Fruit fly (Drosophila melanogaster): ENCODE measurements around the gene Akap200.

Akap200 gene

dm6 chr2L:8399863-8400598 lies 15.5 kb upstream of the Akap200 start, which contains the start of gene CG31898:
CG31898 (plus strand) TSS chr2L:8400421.
- no peak for TF ChIP-seq salm (tag; optimal IDR thresholded peaks at IDR 0.05)
- peak; percentile 9; the same call in 1 of the 2 replicates for TF ChIP-seq bbx (GFP tag; IDR thresholded peaks at IDR 0.05; ENCODE audit: partially characterized antibody)
- peak; percentile 99 for TF ChIP-seq CG14710 (tag; optimal IDR thresholded peaks at IDR 0.05)
- TF ChIP-seq CG14860 (GFP tag; IDR thresholded peaks at IDR 0.05; ENCODE audit: partially characterized antibody) = no peak
- TF ChIP-seq Dref (GFP tag; IDR thresholded peaks at IDR 0.05) = peak; percentile 78
- TF ChIP-seq CHES-1-like (GFP tag; optimal IDR thresholded peaks at IDR 0.05) = no peak
- no peak for TF ChIP-seq jigr1 (GFP tag; IDR thresholded peaks at IDR 0.05)
- TF ChIP-seq HLHmδ (GFP tag; optimal IDR thresholded peaks at IDR 0.05) = no peak
- TF ChIP-seq klu (GFP tag; IDR thresholded peaks at IDR 0.05) = no peak
- no peak for TF ChIP-seq CG31388 (GFP tag; optimal IDR thresholded peaks at IDR 0.05)
- no peak for TF ChIP-seq CG31224 (GFP tag; IDR thresholded peaks at IDR 0.05)
- no peak for TF ChIP-seq toy (GFP tag; IDR thresholded peaks at IDR 0.05)
- TF ChIP-seq repo (GFP tag; optimal IDR thresholded peaks at IDR 0.05) = no peak
- no peak for TF ChIP-seq sens (GFP tag)
- no peak for TF ChIP-seq CG16813 (GFP tag; IDR thresholded peaks at IDR 0.05; ENCODE audit: partially characterized antibody)
- no peak for TF ChIP-seq slou (GFP tag; optimal IDR thresholded peaks at IDR 0.05)
- no peak for TF ChIP-seq Xrp1 (GFP tag; IDR thresholded peaks at IDR 0.05)
- no peak for TF ChIP-seq cato (GFP tag; optimal IDR thresholded peaks at IDR 0.05; ENCODE audit: borderline replicate concordance)
- TF ChIP-seq CG34224 (GFP tag; IDR thresholded peaks at IDR 0.05; ENCODE audit: partially characterized antibody) = no peak
- no peak for TF ChIP-seq NK7.1 (GFP tag; optimal IDR thresholded peaks at IDR 0.05)
- no peak for TF ChIP-seq NC2α (GFP tag; optimal IDR thresholded peaks at IDR 0.05)
- no peak for TF ChIP-seq HLH3B (GFP tag; IDR thresholded peaks at IDR 0.05)
- TF ChIP-seq CG12659 (GFP tag; optimal IDR thresholded peaks at IDR 0.05) = peak; percentile 1
- no peak for TF ChIP-seq Oaz (GFP tag; IDR thresholded peaks at IDR 0.05)
- no peak for TF ChIP-seq Drgx (GFP tag; IDR thresholded peaks at IDR 0.05)
- no peak for TF ChIP-seq CG6654 (GFP tag; optimal IDR thresholded peaks at IDR 0.05)
- no peak for TF ChIP-seq crol (GFP tag; IDR thresholded peaks at IDR 0.05)
- no peak for TF ChIP-seq nom (GFP tag; optimal IDR thresholded peaks at IDR 0.05)
- no peak for TF ChIP-seq hbn (GFP tag; IDR thresholded peaks at IDR 0.05; ENCODE audit: partially characterized antibody)
- TF ChIP-seq hth (optimal IDR thresholded peaks at IDR 0.05) = no peak
- no peak for TF ChIP-seq trh (GFP tag; optimal IDR thresholded peaks at IDR 0.05)
- no peak for TF ChIP-seq CG31441 (GFP tag; IDR thresholded peaks at IDR 0.05)
- TF ChIP-seq phol (tag; optimal IDR thresholded peaks at IDR 0.05) = no peak
- no peak for TF ChIP-seq ac (GFP tag; optimal IDR thresholded peaks at IDR 0.05)
- no peak for TF ChIP-seq maf-S (GFP tag; optimal IDR thresholded peaks at IDR 0.05)
- TF ChIP-seq kay (GFP tag; optimal IDR thresholded peaks at IDR 0.05) = no peak
- TF ChIP-seq nmo (GFP tag; optimal IDR thresholded peaks at IDR 0.05) = no peak
- no peak for TF ChIP-seq CG13624 (GFP tag; optimal IDR thresholded peaks at IDR 0.05)
- TF ChIP-seq Meics (GFP tag; optimal IDR thresholded peaks at IDR 0.05) = no peak
- TF ChIP-seq CG8765 (GFP tag; IDR thresholded peaks at IDR 0.05) = no peak
- no peak for TF ChIP-seq bsh (GFP tag; optimal IDR thresholded peaks at IDR 0.05)
- TF ChIP-seq chn (GFP tag; optimal IDR thresholded peaks at IDR 0.05) = no peak
- no peak for TF ChIP-seq peb (GFP tag; IDR thresholded peaks at IDR 0.05)
- TF ChIP-seq Ravus (GFP tag; IDR thresholded peaks at IDR 0.05) = no peak
- no peak for TF ChIP-seq CG14965 (GFP tag; optimal IDR thresholded peaks at IDR 0.05; ENCODE audit: borderline replicate concordance)
- TF ChIP-seq ewg (GFP tag; optimal IDR thresholded peaks at IDR 0.05) = no peak
- TF ChIP-seq Scr (GFP tag; IDR thresholded peaks at IDR 0.05; ENCODE audit: partially characterized antibody) = peak; percentile 41; the same call in 1 of the 2 replicates
- no peak for TF ChIP-seq ab (GFP tag; optimal IDR thresholded peaks at IDR 0.05)
- TF ChIP-seq dati (GFP tag; IDR thresholded peaks at IDR 0.05) = no peak
- no peak for TF ChIP-seq D (optimal IDR thresholded peaks at IDR 0.05)
- no peak for TF ChIP-seq D (GFP tag; optimal IDR thresholded peaks at IDR 0.05)

Data from whole organism, embryonic.